Fruit fly (Drosophila melanogaster): ENCODE results near the gene CG6793.

CG6793 gene

dm6 chr3L:12081679-12082520 lies 39.7 kb downstream of the CG6793 start, which contains the start of gene Sema5c (continued):
- TF ChIP-seq Xbp1 (GFP tag; optimal IDR thresholded peaks at IDR 0.05): peak; percentile 59
- no peak for TF ChIP-seq dm (GFP tag; optimal IDR thresholded peaks at IDR 0.05)
- peak; percentile 64 for TF ChIP-seq CG10366 (GFP tag; IDR thresholded peaks at IDR 0.05)
- TF ChIP-seq bowl (GFP tag; IDR thresholded peaks at IDR 0.05): no peak
- no peak for TF ChIP-seq CG3847 (GFP tag; IDR thresholded peaks at IDR 0.05)
- TF ChIP-seq CG8388 (GFP tag; optimal IDR thresholded peaks at IDR 0.05): peak; percentile 74
- TF ChIP-seq Dll (GFP tag; IDR thresholded peaks at IDR 0.05; ENCODE audit: partially characterized antibody): 0 out of 4 replicates have a peak, but pooled peaks have one; percentile 36
- TF ChIP-seq pfk (GFP tag; optimal IDR thresholded peaks at IDR 0.05): peak; percentile 63
- TF ChIP-seq CG13296 (GFP tag; optimal IDR thresholded peaks at IDR 0.05): peak; percentile 35
- TF ChIP-seq CG16815 (GFP tag; optimal IDR thresholded peaks at IDR 0.05): peak; percentile 71
- TF ChIP-seq Gug (GFP tag; IDR thresholded peaks at IDR 0.05): peak; percentile 53; the same call in 1 of the 4 replicates
- TF ChIP-seq h (optimal IDR thresholded peaks at IDR 0.05): no peak
- TF ChIP-seq CG4282 (GFP tag; optimal IDR thresholded peaks at IDR 0.05): no peak
- peak; percentile 50; the same call in 1 of the 3 replicates for TF ChIP-seq ase (GFP tag; IDR thresholded peaks at IDR 0.05)
- TF ChIP-seq CoRest (tag; optimal IDR thresholded peaks at IDR 0.05): peak; percentile 89
- TF ChIP-seq nerfin-2 (GFP tag; IDR thresholded peaks at IDR 0.05; ENCODE audit: partially characterized antibody): no peak
- TF ChIP-seq CG9437 (GFP tag; optimal IDR thresholded peaks at IDR 0.05): peak; percentile 89
- peak; percentile 98 for TF ChIP-seq Jarid2 (GFP tag; optimal IDR thresholded peaks at IDR 0.05)
- TF ChIP-seq crp (GFP tag; optimal IDR thresholded peaks at IDR 0.05): no peak
- no peak for TF ChIP-seq CG7963 (GFP tag; IDR thresholded peaks at IDR 0.05; ENCODE audit: partially characterized antibody)
- TF ChIP-seq CG1647 (GFP tag; optimal IDR thresholded peaks at IDR 0.05): peak; percentile 31
- TF ChIP-seq nmo (GFP tag; optimal IDR thresholded peaks at IDR 0.05): peak; percentile 88
- no peak for TF ChIP-seq CG4617 (GFP tag; optimal IDR thresholded peaks at IDR 0.05; ENCODE audit: borderline replicate concordance)
- peak; percentile 13 for TF ChIP-seq MTF-1 (GFP tag; optimal IDR thresholded peaks at IDR 0.05; ENCODE audit: borderline replicate concordance)
- peak; percentile 17 for TF ChIP-seq shn (GFP tag; optimal IDR thresholded peaks at IDR 0.05)
- peak; percentile 15 for TF ChIP-seq CG6765 (GFP tag; optimal IDR thresholded peaks at IDR 0.05)
- TF ChIP-seq CG7928 (GFP tag; optimal IDR thresholded peaks at IDR 0.05): no peak
- no peak for TF ChIP-seq gt (GFP tag; IDR thresholded peaks at IDR 0.05)
- TF ChIP-seq Hr51 (GFP tag; optimal IDR thresholded peaks at IDR 0.05): peak in 1 of 2 experiments; percentile 80
- no peak for TF ChIP-seq maf-S (GFP tag; optimal IDR thresholded peaks at IDR 0.05)
- no peak; the same call in 2 of the 3 replicates for TF ChIP-seq B-H1 (GFP tag; IDR thresholded peaks at IDR 0.05)
- TF ChIP-seq CG18476 (GFP tag; optimal IDR thresholded peaks at IDR 0.05): no peak
- TF ChIP-seq Elba2 (GFP tag; optimal IDR thresholded peaks at IDR 0.05): no peak
- peak; percentile 50; the same call in 1 of the 2 replicates for TF ChIP-seq Atf6 (GFP tag; IDR thresholded peaks at IDR 0.05)
- TF ChIP-seq btn (GFP tag; optimal IDR thresholded peaks at IDR 0.05): no peak
- TF ChIP-seq ash1 (GFP tag; optimal IDR thresholded peaks at IDR 0.05): peak; percentile 59
- peak; percentile 34; the same call in 1 of the 2 replicates for TF ChIP-seq HLH3B (GFP tag; IDR thresholded peaks at IDR 0.05)
- TF ChIP-seq sisA (GFP tag; IDR thresholded peaks at IDR 0.05): peak; percentile 52
- peak; percentile 73 for TF ChIP-seq row (GFP tag; IDR thresholded peaks at IDR 0.05)
- TF ChIP-seq run (tag; optimal IDR thresholded peaks at IDR 0.05): peak; percentile 51
- TF ChIP-seq Mad (GFP tag; optimal IDR thresholded peaks at IDR 0.05): no peak
- no peak for TF ChIP-seq hkb (optimal IDR thresholded peaks at IDR 0.05)
- 0 out of 2 replicates have a peak, but pooled peaks have one; percentile 15 for TF ChIP-seq hkb (GFP tag; IDR thresholded peaks at IDR 0.05)
- no peak for TF ChIP-seq Poxn (GFP tag; IDR thresholded peaks at IDR 0.05)
- TF ChIP-seq gcm2 (GFP tag; optimal IDR thresholded peaks at IDR 0.05): no peak
- peak; percentile 1 for TF ChIP-seq sd (tag; optimal IDR thresholded peaks at IDR 0.05)
- no peak for TF ChIP-seq eyg (GFP tag; optimal IDR thresholded peaks at IDR 0.05)
- no peak for TF ChIP-seq mld (GFP tag; IDR thresholded peaks at IDR 0.05; ENCODE audit: partially characterized antibody)
- TF ChIP-seq yki (optimal IDR thresholded peaks at IDR 0.05): no peak
